Fruit fly (Drosophila melanogaster) whole organism, prepupa: Measurements from ENCODE around the gene CG13994.

Experiments used
- Blimp-1 ChIP-seq: fragments of 200-800 bp; sonication (Bioruptor generic); optimal IDR thresholded peaks from 3 replicates; lab custom pipeline; 2017; ENCODE audit warnings: missing biosample characterization, missing genetic modification characterization, mild to moderate bottlenecking, moderate library complexity, missing genetic modification reagents
- CG10631 ChIP-seq: fragments of 200-800 bp; sonication (Bioruptor generic); optimal IDR thresholded peaks from 2 replicates; lab custom pipeline; 2016; ENCODE audit warnings: missing biosample characterization, missing genetic modification characterization
- CG10669 ChIP-seq: fragments of 200-800 bp; sonication (Bioruptor generic); optimal IDR thresholded peaks from 3 replicates; lab custom pipeline; 2018; ENCODE audit warnings: missing biosample characterization, mild to moderate bottlenecking, missing genetic modification characterization, moderate library complexity
- CG11294 ChIP-seq: fragments of 200-800 bp; sonication (Bioruptor generic); IDR thresholded peaks from 2 replicates; pipeline ENCODE4 v1.3.6; 2022; ENCODE audit warnings: missing biosample characterization, missing genetic modification characterization
- CG11762 ChIP-seq: fragments of 200-800 bp; sonication (Bioruptor generic); optimal IDR thresholded peaks from 3 replicates; lab custom pipeline; 2016; ENCODE audit warnings: missing biosample characterization, missing genetic modification characterization; ENCODE audit not compliant: insufficient read depth
- CG1621 ChIP-seq: fragments of 200-800 bp; sonication (Bioruptor generic); optimal IDR thresholded peaks from 3 replicates; lab custom pipeline; 2018; ENCODE audit warnings: missing biosample characterization, mild to moderate bottlenecking, missing genetic modification characterization
- CG16779 ChIP-seq: fragments of 200-800 bp; sonication (Bioruptor generic); optimal IDR thresholded peaks from 3 replicates; lab custom pipeline; 2017; ENCODE audit warnings: missing biosample characterization, mild to moderate bottlenecking, missing genetic modification characterization
- CG31627 ChIP-seq: fragments of 200-800 bp; sonication (Bioruptor generic); optimal IDR thresholded peaks from 3 replicates; lab custom pipeline; 2016; ENCODE audit warnings: missing biosample characterization, missing genetic modification characterization
- CG34406 ChIP-seq: fragments of 200-800 bp; sonication (Bioruptor generic); optimal IDR thresholded peaks from 3 replicates; lab custom pipeline; 2016; ENCODE audit warnings: missing biosample characterization, missing genetic modification characterization
- CG3919 ChIP-seq: fragments of 200-800 bp; sonication (Bioruptor generic); optimal IDR thresholded peaks from 3 replicates; lab custom pipeline; 2016; ENCODE audit warnings: missing biosample characterization, missing genetic modification characterization
- CG6808 ChIP-seq: fragments of 200-800 bp; sonication (Bioruptor generic); optimal IDR thresholded peaks from 3 replicates; lab custom pipeline; 2017; ENCODE audit warnings: missing biosample characterization, missing genetic modification characterization, mild to moderate bottlenecking, moderate library complexity, missing genetic modification reagents
- CG6854 ChIP-seq: fragments of 200-800 bp; sonication (Bioruptor generic); optimal IDR thresholded peaks from 2 replicates; lab custom pipeline; 2017; ENCODE audit warnings: missing biosample characterization, mild to moderate bottlenecking, missing genetic modification characterization
- CG8119 ChIP-seq: fragments of 200-800 bp; sonication (Bioruptor generic); IDR thresholded peaks from 3 replicates; pipeline ENCODE4 v1.3.6; 2022; ENCODE audit warnings: missing biosample characterization, missing genetic modification characterization
- CG8319 ChIP-seq: fragments of 200-800 bp; sonication (Bioruptor generic); optimal IDR thresholded peaks from 3 replicates; lab custom pipeline; 2016; ENCODE audit warnings: missing biosample characterization, missing genetic modification characterization
- CG8632 ChIP-seq: fragments of 200-800 bp; sonication (Bioruptor generic); optimal IDR thresholded peaks from 3 replicates; lab custom pipeline; 2016; ENCODE audit warnings: missing biosample characterization, missing genetic modification characterization
- CG9139 ChIP-seq: fragments of 200-800 bp; sonication (Bioruptor generic); optimal IDR thresholded peaks from 3 replicates; lab custom pipeline; 2017; ENCODE audit warnings: missing biosample characterization, mild to moderate bottlenecking, missing genetic modification characterization
- Eip75B ChIP-seq: fragments of 200-800 bp; sonication (Bioruptor generic); optimal IDR thresholded peaks from 3 replicates; lab custom pipeline; 2016; ENCODE audit warnings: missing biosample characterization, missing genetic modification characterization
- Eip78C ChIP-seq: fragments of 200-800 bp; sonication (Bioruptor generic); peaks from one replicate; lab custom pipeline; 2016; ENCODE audit warnings: missing biosample characterization, missing genetic modification characterization
- Eip93F ChIP-seq: fragments of 200-800 bp; sonication (Bioruptor generic); optimal IDR thresholded peaks from 2 replicates; lab custom pipeline; 2016; ENCODE audit warnings: missing biosample characterization, mild to moderate bottlenecking, missing genetic modification characterization
- Ets21C ChIP-seq: fragments of 200-800 bp; sonication (Bioruptor generic); optimal IDR thresholded peaks from 3 replicates; lab custom pipeline; 2016; ENCODE audit warnings: missing biosample characterization, missing genetic modification characterization
- Ets96B ChIP-seq: fragments of 200-800 bp; optimal IDR thresholded peaks from 2 replicates; lab custom pipeline; 2019; ENCODE audit warnings: missing biosample characterization, mild to moderate bottlenecking, missing genetic modification characterization, moderate library complexity
- Hr38 ChIP-seq: sonication (Bioruptor generic); optimal IDR thresholded peaks from 2 replicates; lab custom pipeline; 2016; ENCODE audit warnings: missing biosample characterization, missing genetic modification characterization
- Hr4 ChIP-seq: fragments of 200-800 bp; sonication (Bioruptor generic); optimal IDR thresholded peaks from 3 replicates; lab custom pipeline; 2016; ENCODE audit warnings: missing biosample characterization, missing genetic modification characterization
- Met ChIP-seq: fragments of 200-800 bp; sonication (Bioruptor generic); optimal IDR thresholded peaks from 3 replicates; lab custom pipeline; 2016; ENCODE audit warnings: missing biosample characterization, missing genetic modification characterization
- Smox ChIP-seq: fragments of 200-800 bp; sonication (Bioruptor generic); optimal IDR thresholded peaks from 3 replicates; lab custom pipeline; 2016; ENCODE audit warnings: missing biosample characterization, missing genetic modification characterization
- Sox102F ChIP-seq: fragments of 200-800 bp; sonication (Bioruptor generic); optimal IDR thresholded peaks from 2 replicates; lab custom pipeline; 2016; ENCODE audit warnings: missing biosample characterization, mild to moderate bottlenecking, missing genetic modification characterization
- Sox14 ChIP-seq: fragments of 200-800 bp; sonication (Bioruptor generic); optimal IDR thresholded peaks from 3 replicates; lab custom pipeline; 2016; ENCODE audit warnings: missing biosample characterization, missing genetic modification characterization
- Sox15 ChIP-seq: fragments of 200-800 bp; sonication (Bioruptor generic); optimal IDR thresholded peaks from 3 replicates; lab custom pipeline; 2016; ENCODE audit warnings: missing biosample characterization, missing genetic modification characterization
- achi ChIP-seq: fragments of 200-800 bp; sonication (Bioruptor generic); optimal IDR thresholded peaks from 3 replicates; lab custom pipeline; 2016; ENCODE audit warnings: missing biosample characterization, missing genetic modification characterization
- cyc ChIP-seq: fragments of 200-800 bp; sonication (Bioruptor generic); optimal IDR thresholded peaks from 3 replicates; lab custom pipeline; 2016; ENCODE audit warnings: missing biosample characterization, missing genetic modification characterization
- dac ChIP-seq: fragments of 200-800 bp; sonication (Bioruptor generic); optimal IDR thresholded peaks from 2 replicates; lab custom pipeline; 2017; ENCODE audit warnings: missing biosample characterization, mild to moderate bottlenecking, missing genetic modification characterization
- esn ChIP-seq: fragments of 200-800 bp; sonication (Bioruptor generic); optimal IDR thresholded peaks from 2 replicates; lab custom pipeline; 2016; ENCODE audit warnings: missing biosample characterization, mild to moderate bottlenecking, missing genetic modification characterization, moderate library complexity
- fd59A ChIP-seq: fragments of 200-800 bp; sonication (Bioruptor generic); optimal IDR thresholded peaks from 2 replicates; lab custom pipeline; 2017; ENCODE audit warnings: missing biosample characterization, mild to moderate bottlenecking, missing genetic modification characterization, missing genetic modification reagents
- fd85E ChIP-seq: fragments of 200-800 bp; sonication (Bioruptor generic); optimal IDR thresholded peaks from 3 replicates; lab custom pipeline; 2016; ENCODE audit warnings: missing biosample characterization, missing genetic modification characterization
- fkh ChIP-seq: fragments of 200-800 bp; sonication (Bioruptor generic); optimal IDR thresholded peaks from 3 replicates; lab custom pipeline; 2017; ENCODE audit warnings: missing biosample characterization, mild to moderate bottlenecking, missing genetic modification characterization, moderate library complexity
- lz ChIP-seq: fragments of 200-800 bp; sonication (Bioruptor generic); optimal IDR thresholded peaks from 3 replicates; lab custom pipeline; 2016; ENCODE audit warnings: missing biosample characterization, missing genetic modification characterization
- pdm3 ChIP-seq: fragments of 200-800 bp; sonication (Bioruptor generic); optimal IDR thresholded peaks from 3 replicates; lab custom pipeline; 2016; ENCODE audit warnings: missing biosample characterization, missing genetic modification characterization
- spab ChIP-seq: fragments of 200-800 bp; sonication (Bioruptor generic); optimal IDR thresholded peaks from 2 replicates; lab custom pipeline; 2017; ENCODE audit warnings: missing biosample characterization, mild to moderate bottlenecking, missing genetic modification characterization, missing genetic modification reagents
- ss ChIP-seq, 2 experiments: fragments of 200-800 bp; sonication (Bioruptor generic); optimal IDR thresholded peaks; 2 replicates in 1 of 2; 3 replicates in 1 of 2; lab custom pipeline; 2017 to 2018; ENCODE audit warnings: mild to moderate bottlenecking in 2 of 2, missing biosample characterization in 2 of 2, missing genetic modification characterization in 2 of 2, moderate library complexity in 1 of 2
- svp ChIP-seq: fragments of 200-800 bp; sonication (Bioruptor generic); peaks from one replicate; lab custom pipeline; 2016; ENCODE audit warnings: missing biosample characterization, missing genetic modification characterization
- topi ChIP-seq: fragments of 200-800 bp; sonication (Bioruptor generic); optimal IDR thresholded peaks from 3 replicates; lab custom pipeline; 2016; ENCODE audit warnings: missing biosample characterization, missing genetic modification characterization
- vri ChIP-seq: fragments of 200-800 bp; sonication (Bioruptor generic); optimal IDR thresholded peaks from 3 replicates; lab custom pipeline; 2016; ENCODE audit warnings: missing biosample characterization, mild to moderate bottlenecking, missing genetic modification characterization

CG13994 gene

dm6 chr2L:6065823-6066222 is 3.0 kb downstream of the CG13994 start, which contains the start of the genes Fbw5 and CG9147 (continued):
- TF ChIP-seq CG10631: peak; percentile 100
- TF ChIP-seq CG9139 (GFP tag; lab: Kevin White, UChicago): peak; percentile 99
- TF ChIP-seq esn: peak; percentile 100
- TF ChIP-seq Eip75B: peak; percentile 100
- peak; percentile 100 for TF ChIP-seq topi (GFP tag; lab: Kevin White, UChicago)
- peak; percentile 99 to 100 for TF ChIP-seq ss (GFP tag; optimal IDR thresholded peaks at IDR 0.05; lab: Kevin White, UChicago)
- peak; percentile 99 for TF ChIP-seq achi
- TF ChIP-seq Sox15 (GFP tag; lab: Kevin White, UChicago): peak; percentile 99
- peak; percentile 100 for TF ChIP-seq Sox102F
- TF ChIP-seq Hr38 (GFP tag; lab: Kevin White, UChicago): peak; percentile 94
- peak; percentile 99 for TF ChIP-seq CG1621 (tag; lab: Kevin White, UChicago)
- TF ChIP-seq CG8319 (GFP tag; lab: Kevin White, UChicago): peak; percentile 99
- TF ChIP-seq CG31627: peak; percentile 100
- TF ChIP-seq lz (GFP tag; lab: Kevin White, UChicago): peak; percentile 100
- TF ChIP-seq CG11294 (GFP tag; lab: Robert Waterston, UW): peak; percentile 99
- peak; percentile 100 for TF ChIP-seq svp
- TF ChIP-seq fd59A (GFP tag; lab: Kevin White, UChicago): peak; percentile 99
- peak; percentile 99 for TF ChIP-seq CG11762 (GFP tag; lab: Kevin White, UChicago)
- TF ChIP-seq Smox (GFP tag; lab: Kevin White, UChicago): peak; percentile 100
- peak; percentile 99 for TF ChIP-seq spab (GFP tag; lab: Kevin White, UChicago)
- TF ChIP-seq vri (GFP tag; lab: Kevin White, UChicago): peak; percentile 100
- peak; percentile 97 for TF ChIP-seq fd85E (GFP tag; lab: Kevin White, UChicago)
- TF ChIP-seq CG6854 (GFP tag; lab: Kevin White, UChicago): peak; percentile 99
- TF ChIP-seq Hr4: peak; percentile 100
- TF ChIP-seq CG10669: peak; percentile 100
- TF ChIP-seq Sox14: peak; percentile 100
- peak; percentile 99 for TF ChIP-seq Ets21C
- TF ChIP-seq Eip93F: peak; percentile 99
- peak; percentile 99 for TF ChIP-seq Blimp-1 (GFP tag; lab: Kevin White, UChicago)
- peak; percentile 97 for TF ChIP-seq CG6808
- peak; percentile 96 for TF ChIP-seq fkh (GFP tag; lab: Kevin White, UChicago)
- peak; percentile 100 for TF ChIP-seq CG8119 (GFP tag; lab: Robert Waterston, UW)
- TF ChIP-seq cyc (GFP tag; lab: Kevin White, UChicago): peak; percentile 100
- TF ChIP-seq dac (GFP tag; lab: Kevin White, UChicago): peak; percentile 99
- peak; percentile 100 for TF ChIP-seq Eip78C (GFP tag; lab: Kevin White, UChicago)
- peak; percentile 100 for TF ChIP-seq Ets96B (tag; lab: Kevin White, UChicago)
- TF ChIP-seq CG16779 (tag; lab: Kevin White, UChicago): peak; percentile 99
- peak; percentile 100 for TF ChIP-seq pdm3 (GFP tag; lab: Kevin White, UChicago)
- peak; percentile 100 for TF ChIP-seq CG8632
- TF ChIP-seq CG34406 (GFP tag; lab: Kevin White, UChicago): peak; percentile 100
- TF ChIP-seq Met (GFP tag; lab: Kevin White, UChicago): peak; percentile 100

- TF ChIP-seq Hr38 (GFP tag; lab: Kevin White, UChicago): no peak
- no peak for TF ChIP-seq CG3919 (GFP tag; lab: Kevin White, UChicago)
- peak; percentile 61 for TF ChIP-seq Eip78C (GFP tag; lab: Kevin White, UChicago)
- no peak for TF ChIP-seq CG9139 (GFP tag; lab: Kevin White, UChicago)
- peak; percentile 9 for TF ChIP-seq esn
These were observed 5.9 kb downstream of the CG13994 start, which contains the start of the genes CG9150 and Pfdn1 for dm6 chr2L:6068544-6069251. CG9150 (minus strand) TSS chr2L:6068594. Pfdn1 (plus strand) TSS chr2L:6069079.
